Worm (Caenorhabditis elegans) whole organism, L4/young adult: ENCODE data around the gene pqn-96.
A peak's percentile ranks its signal among the peaks of the same experiment; 100 is the strongest.

Source experiments
- W03F9.2 ChIP-seq: fragments of 150-350 bp; optimal IDR thresholded peaks from 2 replicates; lab custom pipeline; 2014; ENCODE audit warnings: missing biosample characterization, missing genetic modification characterization
- dao-5 ChIP-seq: sonication (generic microtip); optimal IDR thresholded peaks from 2 replicates; lab custom pipeline; 2016; ENCODE audit warnings: missing genotype, missing genetic modification characterization, moderate library complexity, missing compliant biosample characterization
- him-1 ChIP-seq: sonication (generic microtip); optimal IDR thresholded peaks from 2 replicates; lab custom pipeline; 2016; ENCODE audit warnings: missing genotype, missing genetic modification reagents, missing genetic modification characterization, missing compliant biosample characterization

Gene pqn-96

DNA sequence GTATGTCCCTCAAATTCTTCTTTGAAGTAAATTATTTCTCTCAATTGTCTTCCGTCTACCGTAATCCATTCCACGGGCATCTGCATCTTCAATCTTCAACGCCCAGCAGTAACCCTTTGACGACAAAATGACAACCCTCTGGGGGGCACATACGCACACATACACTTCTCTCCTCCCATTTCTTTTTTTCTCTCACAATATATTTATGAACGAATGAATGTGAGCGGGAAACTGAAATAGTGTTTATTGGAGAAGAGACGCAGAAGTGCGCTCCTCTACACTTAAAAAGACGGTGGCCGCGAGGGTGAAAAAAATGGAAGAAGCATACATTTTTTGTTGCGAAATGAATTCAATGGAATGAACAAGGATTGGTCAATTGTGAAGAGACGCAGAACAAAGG, 27.2 kb downstream of the pqn-96 start:
- TF ChIP-seq him-1 (no peak), W03F9.2 (tag; lab: Kevin White, UChicago) (no peak), dao-5 (tag; lab: Kevin White, UChicago) (no peak)

ce11 chrIII:8410747-8411146, 28.5 kb downstream of the pqn-96 start:
- TF ChIP-seq dao-5 (tag; lab: Kevin White, UChicago) (no peak), him-1 (no peak), W03F9.2 (tag; lab: Kevin White, UChicago) (no peak)

DNA sequence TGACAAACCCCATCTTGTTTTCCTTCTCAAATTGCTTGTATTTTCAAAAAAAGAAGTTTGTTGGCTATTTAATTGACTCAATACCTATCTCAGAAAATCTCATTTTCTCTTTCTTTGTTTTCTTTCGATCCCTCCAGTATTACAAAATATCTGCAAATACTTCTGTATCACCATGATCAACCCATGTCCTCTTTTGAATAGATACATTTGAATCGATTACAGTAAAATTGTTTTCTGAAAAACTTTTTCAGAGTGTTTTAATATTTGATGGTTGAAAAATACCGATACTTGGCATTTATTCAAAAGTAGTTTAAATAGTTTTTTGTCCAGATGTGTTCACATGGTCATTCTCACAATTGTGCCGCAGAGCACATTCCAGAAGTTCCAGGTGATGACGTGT, 30.0 kb downstream of the pqn-96 start, which contains the start of gene ZK353.9:
ZK353.9 (plus strand) TSS at position 331 of the 400 bp plus-strand sequence.
- no peak for TF ChIP-seq him-1
- TF ChIP-seq W03F9.2 (tag; lab: Kevin White, UChicago) = no peak
- TF ChIP-seq dao-5 (tag; lab: Kevin White, UChicago) = no peak

- TF ChIP-seq dao-5 (tag; lab: Kevin White, UChicago) (no peak), W03F9.2 (tag; lab: Kevin White, UChicago) (peak; percentile 15), him-1 (no peak)
Measured at ce11 chrIII:8405449-8405962, 33.7 kb downstream of the pqn-96 start, which contains the start of the genes ubxn-4 and cyy-1. ubxn-4 (minus strand) TSS chrIII:8405562. cyy-1 (plus strand) TSS chrIII:8405874.

DNA sequence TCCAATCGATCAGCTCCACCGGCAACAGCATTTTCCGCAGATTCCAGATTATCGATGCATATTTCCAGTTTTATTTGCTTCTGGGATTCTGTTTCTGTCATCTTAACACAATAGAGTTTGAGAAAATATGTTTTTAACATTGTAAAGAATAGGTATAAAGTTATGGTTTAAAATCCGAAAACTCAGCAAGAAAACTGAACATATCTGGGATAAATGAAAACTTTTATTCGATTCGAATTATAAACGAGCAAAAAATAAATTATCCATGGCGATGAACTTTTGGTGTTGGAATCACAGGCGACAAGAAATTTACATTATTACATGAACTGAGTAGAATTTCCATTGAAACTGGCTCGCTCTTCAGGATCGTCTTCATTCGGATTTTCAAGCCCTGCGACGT, 35.7 kb downstream of the pqn-96 start, which contains the start of gene cutc-1:
cutc-1 (minus strand) TSS at position 101 of the 400 bp plus-strand sequence.
- TF ChIP-seq dao-5 (tag; lab: Kevin White, UChicago) (no peak), W03F9.2 (tag; lab: Kevin White, UChicago) (no peak), him-1 (no peak)

- TF ChIP-seq dao-5 (tag; lab: Kevin White, UChicago) = no peak
- no peak for TF ChIP-seq W03F9.2 (tag; lab: Kevin White, UChicago)
- no peak for TF ChIP-seq him-1
Measured at ce11 chrIII:8402633-8403032, 36.6 kb downstream of the pqn-96 start.

ce11 chrIII:8401887-8402286, 37.3 kb downstream of the pqn-96 start, which contains the start of gene lap-1:
lap-1 (minus strand) TSS chrIII:8401928.
- TF ChIP-seq W03F9.2 (tag; lab: Kevin White, UChicago) = no peak
- no peak for TF ChIP-seq dao-5 (tag; lab: Kevin White, UChicago)
- TF ChIP-seq him-1 = no peak

ce11 chrIII:8400478-8400877, 38.7 kb downstream of the pqn-96 start:
- TF ChIP-seq him-1 = no peak
- no peak for TF ChIP-seq dao-5 (tag; lab: Kevin White, UChicago)
- no peak for TF ChIP-seq W03F9.2 (tag; lab: Kevin White, UChicago)

DNA sequence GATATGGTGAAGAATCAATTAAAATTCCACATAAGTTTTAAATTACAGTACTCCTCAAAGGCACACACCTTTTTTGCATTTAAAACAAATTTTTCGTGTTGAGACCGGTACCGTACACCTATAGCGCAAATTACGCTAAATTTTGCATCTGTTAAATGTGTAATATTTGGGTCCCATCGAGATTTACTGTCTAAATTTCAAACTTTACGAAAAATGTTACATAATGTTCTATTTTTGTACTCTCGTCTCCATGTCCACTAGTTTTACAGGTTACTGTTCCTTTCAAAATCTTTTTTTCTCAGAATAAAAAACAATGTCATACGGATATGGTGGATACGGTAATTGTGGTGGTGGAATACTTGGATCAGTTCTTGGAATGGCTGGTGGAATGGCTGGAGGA, 40.8 kb downstream of the pqn-96 start, which contains the start of gene ZK353.2:
ZK353.2 (plus strand) TSS at position 301 of the 400 bp plus-strand sequence.
- TF ChIP-seq W03F9.2 (tag; lab: Kevin White, UChicago) (no peak), dao-5 (tag; lab: Kevin White, UChicago) (no peak), him-1 (no peak)

DNA sequence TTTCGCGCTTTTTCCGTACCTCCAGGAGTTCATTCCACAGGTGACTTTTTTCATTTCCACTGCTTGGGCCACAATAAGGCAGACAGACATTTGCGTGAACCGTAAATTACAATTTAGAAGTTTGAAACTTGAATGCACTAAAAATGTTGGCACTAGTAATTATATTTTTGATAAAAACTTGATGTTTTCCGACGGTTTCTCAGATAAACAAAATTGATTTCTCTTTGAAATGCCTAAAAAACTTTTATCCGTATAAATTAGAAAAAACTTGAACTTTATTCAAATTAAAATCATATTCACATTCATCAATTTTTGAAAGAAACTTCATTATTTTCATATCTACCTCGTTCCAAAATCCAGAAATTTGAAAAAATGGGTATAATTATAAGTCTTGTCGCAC, 43.5 kb downstream of the pqn-96 start, which contains the start of gene ZK353.3:
ZK353.3 (plus strand) TSS at position 301 of the 400 bp plus-strand sequence.
- TF ChIP-seq W03F9.2 (tag; lab: Kevin White, UChicago) = no peak
- no peak for TF ChIP-seq dao-5 (tag; lab: Kevin White, UChicago)

- no peak for TF ChIP-seq dao-5 (tag; lab: Kevin White, UChicago)
- peak; percentile 41 for TF ChIP-seq him-1
Measured at ce11 chrIII:8394374-8395302, 44.6 kb downstream of the pqn-96 start, which contains the start of gene ZK353.10. ZK353.10 (minus strand) TSS chrIII:8394424.

ce11 chrIII:8392307-8392706, 46.9 kb downstream of the pqn-96 start:
- TF ChIP-seq him-1 (peak; percentile 54), dao-5 (tag; lab: Kevin White, UChicago) (no peak), W03F9.2 (tag; lab: Kevin White, UChicago) (no peak)

ce11 chrIII:8389539-8389938, 49.7 kb downstream of the pqn-96 start, which contains the start of gene ZK353.4:
ZK353.4 (minus strand) TSS chrIII:8389639.
- peak; percentile 40 for TF ChIP-seq him-1
- TF ChIP-seq W03F9.2 (tag; lab: Kevin White, UChicago) = no peak
